Fruit fly (Drosophila melanogaster): ENCODE measurements around the gene AdamTS-B.

Gene AdamTS-B

DNA sequence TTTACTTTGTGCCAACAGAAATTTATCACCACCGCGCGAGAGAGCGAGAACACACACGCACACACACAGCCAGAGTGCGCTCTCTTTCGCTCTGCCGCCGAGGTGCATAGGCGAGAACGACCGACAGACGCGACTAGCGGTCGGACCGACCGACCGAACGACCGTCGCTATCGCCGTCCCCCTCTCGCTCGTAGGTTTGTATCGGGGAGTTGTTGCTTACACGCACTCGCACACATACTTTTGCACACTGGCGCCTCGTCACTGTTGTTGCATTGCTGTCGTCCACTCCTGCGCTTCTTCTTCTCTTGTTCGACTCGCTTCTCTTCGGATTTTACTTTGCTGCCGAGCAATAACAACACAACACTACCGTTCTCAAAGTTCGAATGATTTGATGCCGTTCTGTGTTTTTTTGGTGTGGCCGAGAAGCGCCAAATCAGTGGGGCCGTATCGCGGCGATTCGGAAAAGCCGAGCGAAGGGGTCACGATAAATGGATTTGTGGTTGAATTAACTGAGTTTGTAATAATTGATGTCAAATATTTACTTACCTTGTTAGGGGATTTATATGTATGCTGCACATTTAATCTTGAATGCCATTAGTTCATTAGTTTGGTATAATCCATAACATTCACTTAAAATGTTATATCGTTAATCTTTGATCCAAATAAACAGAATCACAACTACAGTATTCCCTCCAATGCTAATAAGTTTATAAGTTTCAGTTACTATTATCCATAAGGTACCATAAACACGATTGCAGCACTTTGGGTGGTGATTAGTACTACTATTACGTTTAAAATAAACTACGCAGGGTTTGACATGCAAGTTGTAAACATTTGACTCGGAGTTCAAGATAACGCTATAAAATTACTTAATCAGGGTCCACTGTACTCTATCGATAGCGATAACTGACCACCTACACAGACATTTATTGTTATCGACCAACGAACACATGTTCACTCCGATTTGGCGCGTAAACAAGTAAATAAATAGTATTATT lies 48.8 kb downstream of the AdamTS-B start, which contains the start of the genes IntS6 and Rtel1 (continued):
- TF ChIP-seq pnt (GFP tag; optimal IDR thresholded peaks at IDR 0.05) (peak; percentile 92), wor (GFP tag; IDR thresholded peaks at IDR 0.05) (peak; percentile 85), Ptx1 (GFP tag; IDR thresholded peaks at IDR 0.05) (peak; percentile 94), Hr3 (GFP tag; optimal IDR thresholded peaks at IDR 0.05) (peak; percentile 89), CG10147 (GFP tag; optimal IDR thresholded peaks at IDR 0.05) (peak; percentile 87), CG14860 (GFP tag; IDR thresholded peaks at IDR 0.05; ENCODE audit: partially characterized antibody) (no peak), inv (GFP tag; IDR thresholded peaks at IDR 0.05; ENCODE audit: partially characterized antibody) (no peak; the same call in 1 of the 2 replicates), nerfin-1 (tag; optimal IDR thresholded peaks at IDR 0.05) (peak; percentile 80), CG11696 (GFP tag; IDR thresholded peaks at IDR 0.05) (peak; percentile 37; the same call in 1 of the 2 replicates), Taf1 (GFP tag; IDR thresholded peaks at IDR 0.05) (peak; percentile 86), crc (GFP tag; optimal IDR thresholded peaks at IDR 0.05) (peak; percentile 80), CG8089 (GFP tag; optimal IDR thresholded peaks at IDR 0.05) (peak; percentile 86), ato (GFP tag; IDR thresholded peaks at IDR 0.05; ENCODE audit: partially characterized antibody) (no peak), vvl (GFP tag; IDR thresholded peaks at IDR 0.05) (peak; percentile 92), chn (GFP tag; optimal IDR thresholded peaks at IDR 0.05) (peak; percentile 87), run (tag; optimal IDR thresholded peaks at IDR 0.05) (peak; percentile 69), CrebB (tag; optimal IDR thresholded peaks at IDR 0.05) (peak; percentile 84), Lpt (GFP tag; optimal IDR thresholded peaks at IDR 0.05) (no peak), Xrp1 (GFP tag; IDR thresholded peaks at IDR 0.05) (peak; percentile 91), Fer3 (tag; optimal IDR thresholded peaks at IDR 0.05) (peak; percentile 91), tio (GFP tag; optimal IDR thresholded peaks at IDR 0.05) (peak; percentile 89), Med (GFP tag) (peak; percentile 98), Nf-YB (GFP tag; optimal IDR thresholded peaks at IDR 0.05) (peak; percentile 66), otp (GFP tag; IDR thresholded peaks at IDR 0.05) (peak; percentile 69; the same call in 2 of the 3 replicates), az2 (GFP tag; optimal IDR thresholded peaks at IDR 0.05) (peak; percentile 87), D19B (GFP tag; optimal IDR thresholded peaks at IDR 0.05) (peak; percentile 71), CG4820 (GFP tag; optimal IDR thresholded peaks at IDR 0.05) (peak; percentile 90), CG15479 (GFP tag; optimal IDR thresholded peaks at IDR 0.05) (peak; percentile 75), CG4328 (GFP tag; optimal IDR thresholded peaks at IDR 0.05) (peak; percentile 88), cato (GFP tag; optimal IDR thresholded peaks at IDR 0.05; ENCODE audit: borderline replicate concordance) (peak; percentile 84), Dbx (GFP tag; IDR thresholded peaks at IDR 0.05) (peak; percentile 84), NK7.1 (GFP tag; optimal IDR thresholded peaks at IDR 0.05) (peak; percentile 75), Sry-δ (GFP tag; optimal IDR thresholded peaks at IDR 0.05) (peak; percentile 65), fu2 (GFP tag; optimal IDR thresholded peaks at IDR 0.05) (peak; percentile 90), sim (GFP tag; IDR thresholded peaks at IDR 0.05) (peak; percentile 49; the same call in 1 of the 2 replicates), sisA (GFP tag; IDR thresholded peaks at IDR 0.05) (peak; percentile 93), Dip2 (GFP tag; IDR thresholded peaks at IDR 0.05) (no peak), CG10462 (GFP tag; optimal IDR thresholded peaks at IDR 0.05) (peak; percentile 67), CG4282 (GFP tag; optimal IDR thresholded peaks at IDR 0.05) (peak; percentile 69), chif (GFP tag; optimal IDR thresholded peaks at IDR 0.05) (peak; percentile 87 to 93), pfk (GFP tag; optimal IDR thresholded peaks at IDR 0.05) (peak; percentile 36), CG17802 (tag; optimal IDR thresholded peaks at IDR 0.05) (peak; percentile 57), Vsx1 (GFP tag; optimal IDR thresholded peaks at IDR 0.05) (peak; percentile 60), Sox102F (GFP tag; optimal IDR thresholded peaks at IDR 0.05) (peak; percentile 84), CG9437 (GFP tag; optimal IDR thresholded peaks at IDR 0.05) (peak; percentile 81), Dek (tag; optimal IDR thresholded peaks at IDR 0.05) (peak; percentile 90), CG9797 (GFP tag; optimal IDR thresholded peaks at IDR 0.05) (peak; percentile 84), ro (GFP tag; IDR thresholded peaks at IDR 0.05) (0 out of 2 replicates have a peak, but pooled peaks have one; percentile 38)
